Fruit fly (Drosophila melanogaster) Kc167 (cell line): ENCODE results near the gene Sry-beta.

Source experiments
- Myc ChIP-seq: fragments of >200 bp; optimal IDR thresholded peaks from 2 replicates; lab custom pipeline; 2017; ENCODE audit warnings: missing external identifiers
- Sin3A ChIP-seq: fragments of >200 bp; optimal IDR thresholded peaks from 2 replicates; lab custom pipeline; 2018; ENCODE audit warnings: missing external identifiers
- h ChIP-seq: fragments of >200 bp; optimal IDR thresholded peaks from 3 replicates; lab custom pipeline; 2018; ENCODE audit warnings: missing external identifiers
- insv ChIP-seq: fragments of >200 bp; optimal IDR thresholded peaks from 3 replicates; lab custom pipeline; 2018; ENCODE audit warnings: missing external identifiers
- psq ChIP-seq: fragments of >200 bp; optimal IDR thresholded peaks from 2 replicates; lab custom pipeline; 2017; ENCODE audit warnings: missing external identifiers
- ttk ChIP-seq: sonication (Bioruptor generic); optimal IDR thresholded peaks from 2 replicates; lab custom pipeline; 2017; ENCODE audit warnings: missing external identifiers

The Sry-beta gene

dm6 chr3R:30090261-30091006, 50.9 kb downstream of the Sry-beta start:
- TF ChIP-seq psq = no peak
- TF ChIP-seq Myc (lab: Kevin White, UChicago) = no peak
- TF ChIP-seq Sin3A (lab: Kevin White, UChicago) = no peak
- no peak for TF ChIP-seq ttk (lab: Kevin White, UChicago)

- TF ChIP-seq ttk (lab: Kevin White, UChicago) (no peak), Myc (lab: Kevin White, UChicago) (no peak), insv (lab: Kevin White, UChicago) (no peak), psq (no peak), Sin3A (lab: Kevin White, UChicago) (no peak), h (lab: Kevin White, UChicago) (no peak)
These were observed 52.5 kb downstream of the Sry-beta start for dm6 chr3R:30091795-30092699.

dm6 chr3R:30092700-30093044, 53.2 kb downstream of the Sry-beta start:
- TF ChIP-seq ttk (lab: Kevin White, UChicago) (no peak), Myc (lab: Kevin White, UChicago) (no peak), psq (no peak), h (lab: Kevin White, UChicago) (no peak), Sin3A (lab: Kevin White, UChicago) (no peak), insv (lab: Kevin White, UChicago) (no peak)
